Worm (Caenorhabditis elegans) whole organism, late embryonic: ENCODE measurements around the gene srg-23.

ENCODE experiments used
- T23F11.4 ChIP-seq: fragments of 200-800 bp; sonication (Bioruptor generic); optimal IDR thresholded peaks from 2 replicates; lab custom pipeline; 2018; ENCODE audit warnings: mild to moderate bottlenecking, missing genetic modification characterization, missing compliant biosample characterization
- ceh-18 ChIP-seq: sonication (generic microtip); optimal IDR thresholded peaks from 2 replicates; lab custom pipeline; 2016; ENCODE audit warnings: missing genetic modification characterization, missing compliant biosample characterization
- ceh-9 ChIP-seq: sonication (generic microtip); optimal IDR thresholded peaks from 2 replicates; lab custom pipeline; 2016; ENCODE audit warnings: mild to moderate bottlenecking, missing genetic modification characterization, inconsistent platforms, missing compliant biosample characterization
- fkh-10 ChIP-seq: fragments of 150-350 bp; optimal IDR thresholded peaks from 2 replicates; lab custom pipeline; 2014; ENCODE audit warnings: missing biosample characterization, missing genetic modification reagents, missing genetic modification characterization
- gmeb-2 ChIP-seq: sonication (generic microtip); optimal IDR thresholded peaks from 2 replicates; lab custom pipeline; 2016; ENCODE audit warnings: missing genetic modification characterization, inconsistent platforms, missing compliant biosample characterization
- hlh-13 ChIP-seq: fragments of 200-800 bp; sonication (Bioruptor generic); optimal IDR thresholded peaks from 2 replicates; lab custom pipeline; 2018; ENCODE audit warnings: mild to moderate bottlenecking, missing genetic modification characterization, missing compliant biosample characterization
- hlh-8 ChIP-seq: sonication (generic microtip); optimal IDR thresholded peaks from 2 replicates; lab custom pipeline; 2016; ENCODE audit warnings: missing genotype, missing genetic modification characterization, missing compliant biosample characterization
- nhr-11 ChIP-seq: fragments of 150-350 bp; optimal IDR thresholded peaks from 2 replicates; lab custom pipeline; 2014; ENCODE audit warnings: missing biosample characterization, missing genetic modification characterization
- npax-4 ChIP-seq: sonication (generic microtip); optimal IDR thresholded peaks from 2 replicates; lab custom pipeline; 2016; ENCODE audit warnings: missing genetic modification characterization, missing compliant biosample characterization
- pat-9 ChIP-seq: fragments of 200-800 bp; sonication (Bioruptor generic); optimal IDR thresholded peaks from 2 replicates; lab custom pipeline; 2018; ENCODE audit warnings: mild to moderate bottlenecking, missing genetic modification characterization, moderate library complexity, missing compliant biosample characterization
- pqm-1 ChIP-seq: sonication (generic microtip); optimal IDR thresholded peaks from 2 replicates; lab custom pipeline; 2016; ENCODE audit warnings: missing genetic modification characterization, missing compliant biosample characterization
- unc-55 ChIP-seq: sonication (generic microtip); optimal IDR thresholded peaks from 2 replicates; lab custom pipeline; 2017; ENCODE audit warnings: missing biosample characterization, missing genetic modification reagents, missing genetic modification characterization
- zip-5 ChIP-seq: sonication (generic microtip); optimal IDR thresholded peaks from 2 replicates; lab custom pipeline; 2016; ENCODE audit warnings: missing genetic modification characterization, missing compliant biosample characterization

ce11 chrII:3129007-3129406 is 33.0 kb upstream of the srg-23 start, which contains the start of gene chil-24:
- TF ChIP-seq zip-5 (tag; lab: Kevin White, UChicago) (no peak), ceh-9 (tag; lab: Kevin White, UChicago) (no peak), fkh-10 (no peak), unc-55 (GFP tag; lab: Kevin White, UChicago) (no peak), hlh-8 (no peak), pqm-1 (no peak), ceh-18 (tag; lab: Kevin White, UChicago) (no peak), nhr-11 (no peak), gmeb-2 (tag; lab: Kevin White, UChicago) (no peak), pat-9 (tag; lab: Kevin White, UChicago) (no peak), T23F11.4 (no peak), hlh-13 (no peak), npax-4 (tag; lab: Kevin White, UChicago) (no peak)
